Worm (Caenorhabditis elegans) whole organism, early embryonic: ENCODE data around the gene bpl-1.

Source experiments
- B0310.2 ChIP-seq: sonication (generic microtip); optimal IDR thresholded peaks from 2 replicates; lab custom pipeline; 2016; ENCODE audit warnings: mild to moderate bottlenecking, missing genetic modification characterization, missing compliant biosample characterization
- F13C5.2 ChIP-seq: sonication (generic microtip); optimal IDR thresholded peaks from 2 replicates; lab custom pipeline; 2017; ENCODE audit warnings: mild to moderate bottlenecking, missing genetic modification characterization, inconsistent platforms, missing compliant biosample characterization
- aly-1 ChIP-seq: sonication (generic microtip); optimal IDR thresholded peaks from 2 replicates; lab custom pipeline; 2016; ENCODE audit warnings: missing genetic modification characterization, missing compliant biosample characterization
- ama-1 ChIP-seq: fragments of 150-350 bp; optimal IDR thresholded peaks from 2 replicates; lab custom pipeline; 2014
- ceh-13 ChIP-seq: fragments of 200-800 bp; sonication (Bioruptor generic); optimal IDR thresholded peaks from 2 replicates; lab custom pipeline; 2018; ENCODE audit warnings: mild to moderate bottlenecking, missing genetic modification characterization, missing compliant biosample characterization
- ceh-36 ChIP-seq: sonication (generic microtip); optimal IDR thresholded peaks from 2 replicates; lab custom pipeline; 2016; ENCODE audit warnings: missing genetic modification characterization, inconsistent platforms, missing compliant biosample characterization
- ets-7 ChIP-seq: sonication (generic microtip); optimal IDR thresholded peaks from 2 replicates; lab custom pipeline; 2016; ENCODE audit warnings: missing genotype, missing genetic modification characterization, missing compliant biosample characterization
- flt-1 ChIP-seq: fragments of 200-800 bp; sonication (Bioruptor generic); IDR thresholded peaks from 2 replicates; pipeline ENCODE4 v1.3.6; 2022; ENCODE audit warnings: missing genetic modification characterization, missing compliant biosample characterization
- hmbx-1 ChIP-seq: sonication (generic microtip); optimal IDR thresholded peaks from 2 replicates; lab custom pipeline; 2016; ENCODE audit warnings: mild to moderate bottlenecking, missing genetic modification characterization, missing compliant biosample characterization
- hmg-4 ChIP-seq: fragments of 200-800 bp; sonication (Bioruptor generic); optimal IDR thresholded peaks from 2 replicates; lab custom pipeline; 2018; ENCODE audit warnings: mild to moderate bottlenecking, missing genetic modification characterization, missing compliant biosample characterization
- hnd-1 ChIP-seq: sonication (generic microtip); optimal IDR thresholded peaks from 2 replicates; lab custom pipeline; 2016; ENCODE audit warnings: missing genetic modification characterization, missing compliant biosample characterization
- pes-1 ChIP-seq: fragments of 200-800 bp; sonication (Bioruptor generic); IDR thresholded peaks from 2 replicates; pipeline ENCODE4 v1.3.6; 2022; ENCODE audit warnings: missing genetic modification reagents, missing genetic modification characterization, missing compliant biosample characterization
- scrt-1 ChIP-seq: fragments of 200-800 bp; sonication (Bioruptor generic); IDR thresholded peaks from 2 replicates; pipeline ENCODE4 v1.3.6; 2022; ENCODE audit warnings: missing genetic modification characterization, missing compliant biosample characterization
- sea-1 ChIP-seq: fragments of 200-800 bp; sonication (Bioruptor generic); conservative IDR thresholded peaks from 2 replicates; pipeline ENCODE4 v1.3.6; 2022; ENCODE audit warnings: missing genetic modification characterization, missing compliant biosample characterization
- tbx-11 ChIP-seq: fragments of 200-800 bp; sonication (Bioruptor generic); IDR thresholded peaks from 2 replicates; pipeline ENCODE4 v1.3.6; 2022; ENCODE audit warnings: missing genetic modification characterization, missing compliant biosample characterization
- tbx-37 ChIP-seq: fragments of 200-800 bp; sonication (Bioruptor generic); conservative IDR thresholded peaks from 2 replicates; pipeline ENCODE4 v1.3.6; 2022; ENCODE audit warnings: missing genetic modification reagents, missing genetic modification characterization, missing compliant biosample characterization
- tra-4 ChIP-seq: sonication (generic microtip); optimal IDR thresholded peaks from 2 replicates; lab custom pipeline; 2017; ENCODE audit warnings: missing genetic modification characterization, missing compliant biosample characterization

bpl-1 gene

DNA sequence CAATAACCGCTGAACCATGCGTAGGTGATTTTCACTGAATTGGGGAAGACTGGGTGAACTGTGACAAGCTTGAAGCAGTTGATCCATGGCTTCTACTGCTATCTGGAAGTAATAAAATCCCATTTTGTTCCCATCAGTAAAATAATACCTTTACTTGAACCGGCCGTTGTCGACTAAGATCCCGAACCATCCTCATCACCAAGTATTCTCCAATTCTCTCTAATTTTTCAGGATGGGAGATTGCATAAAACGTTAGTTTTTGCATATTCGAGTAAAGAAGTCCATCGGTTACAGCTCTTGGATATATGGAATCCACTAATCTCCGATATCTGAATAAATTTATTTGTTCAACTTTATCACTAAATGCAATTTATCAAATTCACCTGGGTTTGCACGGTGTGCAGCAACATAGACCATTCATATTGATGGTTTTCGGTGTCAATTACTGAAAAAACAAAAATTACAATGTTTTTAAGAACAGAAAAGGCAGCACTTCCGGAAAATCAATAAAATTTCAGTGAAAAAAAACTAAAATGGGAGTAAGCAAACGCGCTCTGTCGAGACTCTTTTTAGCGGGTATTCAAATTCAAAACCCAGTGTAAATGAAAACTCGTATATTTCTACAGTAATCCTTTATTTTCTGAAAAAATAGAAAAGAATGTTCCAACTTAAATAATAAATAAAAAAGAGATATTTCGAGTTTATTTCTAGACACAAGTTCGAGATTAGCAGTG, 46.8 kb downstream of the bpl-1 start, which contains the start of gene efr-3:
TSS of gene efr-3 (minus strand) at position 505 of the 734 bp plus-strand sequence.
- no peak for TF ChIP-seq flt-1 (GFP tag; lab: Robert Waterston, UW)
- no peak for TF ChIP-seq hnd-1 (tag; lab: Kevin White, UChicago)
- TF ChIP-seq tbx-11 (GFP tag; lab: Robert Waterston, UW), result no peak
- no peak for TF ChIP-seq sea-1 (GFP tag; lab: Robert Waterston, UW)
- TF ChIP-seq tra-4 (tag; lab: Kevin White, UChicago), result no peak
- no peak for TF ChIP-seq tbx-37
- TF ChIP-seq pes-1, result no peak
- TF ChIP-seq ets-7, result no peak
- no peak for TF ChIP-seq hmbx-1 (tag; lab: Kevin White, UChicago)
- TF ChIP-seq hmg-4 (GFP tag; lab: Kevin White, UChicago), result no peak
- no peak for TF ChIP-seq B0310.2 (tag; lab: Kevin White, UChicago)
- no peak for TF ChIP-seq F13C5.2 (tag; lab: Kevin White, UChicago)
- TF ChIP-seq aly-1 (tag; lab: Kevin White, UChicago), result no peak
- TF ChIP-seq ceh-13 (GFP tag; lab: Kevin White, UChicago), result no peak
- TF ChIP-seq scrt-1 (GFP tag; lab: Robert Waterston, UW), result no peak
- TF ChIP-seq ceh-36 (tag; lab: Kevin White, UChicago), result no peak
- no peak for TF ChIP-seq ama-1 (lab: Kevin White, UChicago)

- TF ChIP-seq pes-1, result no peak
- TF ChIP-seq flt-1 (GFP tag; lab: Robert Waterston, UW), result no peak
- no peak for TF ChIP-seq scrt-1 (GFP tag; lab: Robert Waterston, UW)
- no peak for TF ChIP-seq F13C5.2 (tag; lab: Kevin White, UChicago)
- no peak for TF ChIP-seq hmbx-1 (tag; lab: Kevin White, UChicago)
- TF ChIP-seq hmg-4 (GFP tag; lab: Kevin White, UChicago), result no peak
- no peak for TF ChIP-seq hnd-1 (tag; lab: Kevin White, UChicago)
- no peak for TF ChIP-seq ceh-36 (tag; lab: Kevin White, UChicago)
- no peak for TF ChIP-seq tbx-11 (GFP tag; lab: Robert Waterston, UW)
- TF ChIP-seq ama-1 (lab: Kevin White, UChicago), result no peak
- TF ChIP-seq aly-1 (tag; lab: Kevin White, UChicago), result no peak
- TF ChIP-seq tbx-37, result no peak
- no peak for TF ChIP-seq ets-7
- TF ChIP-seq sea-1 (GFP tag; lab: Robert Waterston, UW), result no peak
- TF ChIP-seq ceh-13 (GFP tag; lab: Kevin White, UChicago), result no peak
- no peak for TF ChIP-seq tra-4 (tag; lab: Kevin White, UChicago)
- TF ChIP-seq B0310.2 (tag; lab: Kevin White, UChicago), result no peak
These were observed 48.1 kb downstream of the bpl-1 start for ce11 chrII:6322081-6322480.

DNA sequence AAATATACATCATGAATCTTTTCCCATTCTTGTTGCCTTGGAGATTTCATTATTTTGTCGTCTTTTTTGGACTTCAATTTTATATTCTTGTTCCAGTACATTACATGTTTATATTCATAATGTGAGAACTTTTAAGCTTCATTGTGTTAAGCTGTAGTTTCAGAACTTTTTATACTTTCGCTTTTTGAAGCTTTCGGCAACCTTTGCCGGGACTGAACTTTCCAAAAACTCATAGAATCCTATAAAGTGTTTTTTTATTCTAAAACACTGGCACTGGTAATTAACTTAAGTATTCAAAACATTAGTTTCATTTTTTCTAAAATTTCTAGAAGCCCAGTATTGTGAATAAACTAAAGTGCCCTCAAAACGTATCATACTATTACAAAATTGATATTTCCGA, 49.0 kb downstream of the bpl-1 start, which contains the start of gene C32D5.4:
TSS of gene C32D5.4 (minus strand) at position 101 of the 400 bp plus-strand sequence.
- TF ChIP-seq hnd-1 (tag; lab: Kevin White, UChicago) (no peak), scrt-1 (GFP tag; lab: Robert Waterston, UW) (no peak), hmbx-1 (tag; lab: Kevin White, UChicago) (no peak), aly-1 (tag; lab: Kevin White, UChicago) (no peak), tbx-37 (no peak)

- TF ChIP-seq F13C5.2 (tag; lab: Kevin White, UChicago) (no peak), aly-1 (tag; lab: Kevin White, UChicago) (no peak), sea-1 (GFP tag; lab: Robert Waterston, UW) (no peak), ceh-36 (tag; lab: Kevin White, UChicago) (no peak)
These were observed 50.1 kb downstream of the bpl-1 start, which contains the start of gene sma-6 for ce11 chrII:6324086-6324485. sma-6 (plus strand) TSS chrII:6324484.

ce11 chrII:6327317-6327716, 53.3 kb downstream of the bpl-1 start:
- TF ChIP-seq flt-1 (GFP tag; lab: Robert Waterston, UW), result no peak
- no peak for TF ChIP-seq scrt-1 (GFP tag; lab: Robert Waterston, UW)
- TF ChIP-seq hmg-4 (GFP tag; lab: Kevin White, UChicago), result no peak
- TF ChIP-seq F13C5.2 (tag; lab: Kevin White, UChicago), result no peak
- TF ChIP-seq ceh-36 (tag; lab: Kevin White, UChicago), result no peak
- no peak for TF ChIP-seq tra-4 (tag; lab: Kevin White, UChicago)
- TF ChIP-seq tbx-37, result no peak
- no peak for TF ChIP-seq ama-1 (lab: Kevin White, UChicago)
- no peak for TF ChIP-seq pes-1
- no peak for TF ChIP-seq hnd-1 (tag; lab: Kevin White, UChicago)
- no peak for TF ChIP-seq B0310.2 (tag; lab: Kevin White, UChicago)
- TF ChIP-seq ets-7, result no peak
- TF ChIP-seq sea-1 (GFP tag; lab: Robert Waterston, UW), result no peak

- no peak for TF ChIP-seq sea-1 (GFP tag; lab: Robert Waterston, UW)
- no peak for TF ChIP-seq tbx-11 (GFP tag; lab: Robert Waterston, UW)
- no peak for TF ChIP-seq flt-1 (GFP tag; lab: Robert Waterston, UW)
- TF ChIP-seq tra-4 (tag; lab: Kevin White, UChicago), result no peak
- no peak for TF ChIP-seq hnd-1 (tag; lab: Kevin White, UChicago)
- no peak for TF ChIP-seq ama-1 (lab: Kevin White, UChicago)
- no peak for TF ChIP-seq aly-1 (tag; lab: Kevin White, UChicago)
- no peak for TF ChIP-seq B0310.2 (tag; lab: Kevin White, UChicago)
- no peak for TF ChIP-seq F13C5.2 (tag; lab: Kevin White, UChicago)
- TF ChIP-seq ceh-36 (tag; lab: Kevin White, UChicago), result no peak
- no peak for TF ChIP-seq hmbx-1 (tag; lab: Kevin White, UChicago)
- TF ChIP-seq ceh-13 (GFP tag; lab: Kevin White, UChicago), result no peak
- no peak for TF ChIP-seq hmg-4 (GFP tag; lab: Kevin White, UChicago)
- no peak for TF ChIP-seq scrt-1 (GFP tag; lab: Robert Waterston, UW)
- no peak for TF ChIP-seq pes-1
- TF ChIP-seq tbx-37, result no peak
- TF ChIP-seq ets-7, result no peak
These were observed 54.7 kb downstream of the bpl-1 start for ce11 chrII:6328672-6329071.
